Worm (Caenorhabditis elegans): ENCODE data around the gene nlr-1.

DNA sequence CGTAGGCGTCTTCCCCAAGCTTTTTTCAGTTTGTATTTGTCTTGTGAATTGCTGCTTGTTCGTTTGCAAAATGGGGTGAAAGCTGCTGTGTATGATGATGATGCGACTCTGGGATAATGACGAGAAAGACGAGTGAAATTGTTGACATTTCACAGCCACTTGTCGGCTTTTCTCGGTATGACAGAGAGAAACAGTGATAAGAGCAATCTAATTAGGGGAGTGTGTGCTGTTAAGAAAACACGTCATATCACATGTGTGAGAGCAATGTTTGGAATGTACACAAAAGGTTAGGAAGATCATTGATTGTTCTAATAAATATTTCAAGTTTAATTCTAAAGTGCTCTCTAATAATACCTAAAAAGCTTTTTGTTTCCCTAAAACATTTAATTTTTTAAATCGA, 19.5 kb upstream of the nlr-1 start:
- TF ChIP-seq nhr-76 (tag; optimal IDR thresholded peaks at IDR 0.05) (no peak), fos-1 (tag; optimal IDR thresholded peaks at IDR 0.05) (no peak), lin-13 (GFP tag; optimal IDR thresholded peaks at IDR 0.05) (no peak), zag-1 (tag; optimal IDR thresholded peaks at IDR 0.05) (no peak), mef-2 (tag; optimal IDR thresholded peaks at IDR 0.05) (no peak)

All from whole organism, L1 larva.